Fruit fly (Drosophila melanogaster) whole organism, embryonic: ENCODE results near the gene mio.
A peak's percentile ranks its signal among the peaks of the same experiment; 100 is the strongest.

Experiments
- CG11398 ChIP-seq: fragments of 200-800 bp; sonication (Bioruptor generic); optimal IDR thresholded peaks from 2 replicates; lab custom pipeline; 2016; ENCODE audit warnings: missing biosample characterization, missing genetic modification characterization
- CG11560 ChIP-seq: fragments of 200-800 bp; sonication (Bioruptor generic); IDR thresholded peaks from 3 replicates; pipeline ENCODE4 v1.3.6; 2022; ENCODE audit warnings: missing biosample characterization, missing genetic modification characterization
- CG15514 ChIP-seq: fragments of 200-800 bp; sonication (Bioruptor generic); optimal IDR thresholded peaks from 3 replicates; lab custom pipeline; 2017; ENCODE audit warnings: missing biosample characterization, missing genetic modification characterization, mild to moderate bottlenecking, moderate library complexity, missing genetic modification reagents
- CG1603 ChIP-seq: fragments of 200-800 bp; sonication (Bioruptor generic); optimal IDR thresholded peaks from 2 replicates; lab custom pipeline; 2019; ENCODE audit warnings: missing biosample characterization, mild to moderate bottlenecking, missing genetic modification characterization, moderate library complexity
- CG33557 ChIP-seq: fragments of 200-800 bp; sonication (Bioruptor generic); optimal IDR thresholded peaks from 2 replicates; lab custom pipeline; 2019; ENCODE audit warnings: missing biosample characterization, mild to moderate bottlenecking, missing genetic modification characterization, moderate library complexity
- crp ChIP-seq, 2 experiments: fragments of 200-800 bp; sonication (Bioruptor generic); optimal IDR thresholded peaks; 2 replicates in 1 of 2; 3 replicates in 1 of 2; lab custom pipeline; 2017; ENCODE audit warnings: missing biosample characterization in 2 of 2, missing genetic modification characterization in 2 of 2, mild to moderate bottlenecking in 1 of 2, moderate library complexity in 1 of 2
- jigr1 ChIP-seq: fragments of 200-800 bp; sonication (Bioruptor generic); IDR thresholded peaks from 3 replicates; pipeline ENCODE4 v1.3.6; 2022; ENCODE audit warnings: missing biosample characterization, missing genetic modification characterization
- pfk ChIP-seq: fragments of 200-800 bp; sonication (Bioruptor generic); optimal IDR thresholded peaks from 2 replicates; lab custom pipeline; 2018; ENCODE audit warnings: missing biosample characterization, mild to moderate bottlenecking, missing genetic modification characterization, moderate library complexity

DNA sequence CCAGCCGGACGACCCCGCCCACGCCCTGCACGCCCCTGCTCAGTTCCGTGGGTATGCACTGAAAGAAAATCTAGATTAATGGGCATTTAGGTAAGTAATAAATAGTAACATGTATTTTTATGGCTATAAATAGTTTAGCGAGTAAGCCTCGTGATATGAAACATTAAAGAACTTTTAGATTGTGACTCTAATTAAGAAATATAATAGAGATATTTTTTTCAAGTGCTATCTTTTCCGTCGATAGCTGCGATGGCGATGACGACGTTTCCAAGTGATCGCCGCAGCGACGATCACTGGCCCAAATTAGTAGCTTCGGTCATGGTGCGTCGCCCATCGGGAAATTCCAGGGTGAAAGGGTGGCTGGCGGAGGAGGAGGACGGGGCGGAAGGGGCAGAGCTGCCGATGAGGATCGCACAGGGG is 37.0 kb upstream of the mio start:
- TF ChIP-seq CG33557 (peak; percentile 76), CG11398 (GFP tag; lab: Kevin White, UChicago) (peak; percentile 72), CG11560 (peak; percentile 59; the same call in 2 of the 3 replicates), crp (GFP tag; optimal IDR thresholded peaks at IDR 0.05; lab: Kevin White, UChicago) (peak in 1 of 2 experiments; percentile 37), jigr1 (GFP tag; lab: Robert Waterston, UW) (peak; percentile 80), pfk (GFP tag; lab: Kevin White, UChicago) (no peak), CG15514 (GFP tag; lab: Kevin White, UChicago) (peak; percentile 74), CG1603 (tag; lab: Kevin White, UChicago) (peak; percentile 91)
